Fruit fly (Drosophila melanogaster) whole organism, embryonic: ENCODE results near the gene CG7889.

Source experiments
- Antp ChIP-seq: fragments of 200-800 bp; sonication (Bioruptor generic); optimal IDR thresholded peaks from 3 replicates; lab custom pipeline; 2016; ENCODE audit warnings: missing biosample characterization, missing genetic modification characterization
- Atf6 ChIP-seq: fragments of 200-800 bp; sonication (Bioruptor generic); IDR thresholded peaks from 2 replicates; pipeline ENCODE4 v1.3.6; 2022; ENCODE audit warnings: missing biosample characterization, missing genetic modification characterization
- Bteb2 ChIP-seq: fragments of 200-800 bp; sonication (Bioruptor generic); optimal IDR thresholded peaks from 2 replicates; lab custom pipeline; 2016; ENCODE audit warnings: missing biosample characterization, missing genetic modification characterization
- CG11695 ChIP-seq: fragments of 200-800 bp; sonication (Bioruptor generic); IDR thresholded peaks from 3 replicates; pipeline ENCODE4 v1.3.6; 2022; ENCODE audit warnings: missing biosample characterization, missing genetic modification characterization
- CG13894 ChIP-seq: fragments of 200-800 bp; sonication (Bioruptor generic); optimal IDR thresholded peaks from 3 replicates; lab custom pipeline; 2018; ENCODE audit warnings: missing biosample characterization, mild to moderate bottlenecking, missing genetic modification characterization, moderate library complexity
- CG14710 ChIP-seq: fragments of 200-800 bp; sonication (Bioruptor generic); optimal IDR thresholded peaks from 3 replicates; lab custom pipeline; 2019; ENCODE audit warnings: missing biosample characterization, mild to moderate bottlenecking, missing genetic modification characterization, moderate library complexity
- CG15514 ChIP-seq: fragments of 200-800 bp; sonication (Bioruptor generic); optimal IDR thresholded peaks from 3 replicates; lab custom pipeline; 2017; ENCODE audit warnings: missing biosample characterization, missing genetic modification characterization, mild to moderate bottlenecking, moderate library complexity, missing genetic modification reagents
- CG17328 ChIP-seq: fragments of 200-800 bp; sonication (Bioruptor generic); IDR thresholded peaks from 2 replicates; pipeline ENCODE4 v1.3.6; 2022; ENCODE audit warnings: missing biosample characterization, missing genetic modification characterization
- CG18599 ChIP-seq: fragments of 200-800 bp; sonication (Bioruptor generic); optimal IDR thresholded peaks from 3 replicates; lab custom pipeline; 2017; ENCODE audit warnings: missing biosample characterization, missing genetic modification characterization, mild to moderate bottlenecking, moderate library complexity, missing genetic modification reagents
- CG2116 ChIP-seq: fragments of 200-800 bp; sonication (Bioruptor generic); optimal IDR thresholded peaks from 3 replicates; lab custom pipeline; 2018; ENCODE audit warnings: missing biosample characterization, mild to moderate bottlenecking, missing genetic modification characterization
- CG3163 ChIP-seq: fragments of 200-800 bp; sonication (Bioruptor generic); optimal IDR thresholded peaks from 3 replicates; lab custom pipeline; 2016; ENCODE audit warnings: missing biosample characterization, missing genetic modification characterization
- CG3407 ChIP-seq: fragments of 200-800 bp; sonication (Bioruptor generic); optimal IDR thresholded peaks from 2 replicates; lab custom pipeline; 2018; ENCODE audit warnings: missing biosample characterization, mild to moderate bottlenecking, missing genetic modification characterization
- CG4282 ChIP-seq: fragments of 200-800 bp; sonication (Bioruptor generic); optimal IDR thresholded peaks from 2 replicates; lab custom pipeline; 2016; ENCODE audit warnings: missing biosample characterization, missing genetic modification characterization
- CG4617 ChIP-seq: fragments of 200-800 bp; sonication (Bioruptor generic); optimal IDR thresholded peaks from 3 replicates; lab custom pipeline; 2016; ENCODE audit warnings: missing biosample characterization, missing genetic modification characterization, borderline replicate concordance
- CG5180 ChIP-seq: fragments of 200-800 bp; sonication (Bioruptor generic); optimal IDR thresholded peaks from 3 replicates; lab custom pipeline; 2017; ENCODE audit warnings: missing biosample characterization, missing genetic modification characterization, mild to moderate bottlenecking, moderate library complexity, missing genetic modification reagents
- CG5245 ChIP-seq: fragments of 200-800 bp; sonication (Bioruptor generic); optimal IDR thresholded peaks from 3 replicates; lab custom pipeline; 2016; ENCODE audit warnings: missing biosample characterization, missing genetic modification characterization
- CG6689 ChIP-seq: fragments of 200-800 bp; sonication (Bioruptor generic); IDR thresholded peaks from 2 replicates; pipeline ENCODE4 v1.3.6; 2022; ENCODE audit warnings: missing biosample characterization, missing genetic modification characterization
- CG7839 ChIP-seq: fragments of 200-800 bp; sonication (Bioruptor generic); optimal IDR thresholded peaks from 3 replicates; lab custom pipeline; 2018; ENCODE audit warnings: missing biosample characterization, mild to moderate bottlenecking, missing genetic modification characterization, moderate library complexity
- CG8089 ChIP-seq: fragments of 200-800 bp; sonication (Bioruptor generic); optimal IDR thresholded peaks from 3 replicates; lab custom pipeline; 2016; ENCODE audit warnings: missing biosample characterization, missing genetic modification characterization
- Drgx ChIP-seq: fragments of 200-800 bp; sonication (Bioruptor generic); IDR thresholded peaks from 2 replicates; pipeline ENCODE4 v1.3.6; 2022; ENCODE audit warnings: missing biosample characterization, missing genetic modification characterization
- Fer3 ChIP-seq: fragments of 200-800 bp; sonication (Bioruptor generic); optimal IDR thresholded peaks from 2 replicates; lab custom pipeline; 2018; ENCODE audit warnings: missing biosample characterization, mild to moderate bottlenecking, missing genetic modification characterization, moderate library complexity
- Hey ChIP-seq: fragments of 200-800 bp; sonication (Bioruptor generic); optimal IDR thresholded peaks from 3 replicates; lab custom pipeline; 2018; ENCODE audit warnings: missing biosample characterization, mild to moderate bottlenecking, missing genetic modification characterization
- Lim3 ChIP-seq: fragments of 200-800 bp; sonication (Bioruptor generic); IDR thresholded peaks from 2 replicates; pipeline ENCODE4 v1.3.6; 2022; ENCODE audit warnings: missing biosample characterization, missing genetic modification characterization
- Nf-YC ChIP-seq: fragments of 200-800 bp; optimal IDR thresholded peaks from 3 replicates; lab custom pipeline; 2019; ENCODE audit warnings: missing biosample characterization, mild to moderate bottlenecking, missing genetic modification characterization, moderate library complexity
- Oaz ChIP-seq: fragments of 200-800 bp; sonication (Bioruptor generic); IDR thresholded peaks from 2 replicates; pipeline ENCODE4 v1.3.6; 2022; ENCODE audit warnings: missing biosample characterization, missing genetic modification characterization
- Spps ChIP-seq: fragments of 200-800 bp; sonication (Bioruptor generic); optimal IDR thresholded peaks from 2 replicates; lab custom pipeline; 2018; ENCODE audit warnings: missing biosample characterization, mild to moderate bottlenecking, missing genetic modification characterization
- Sry-δ ChIP-seq: fragments of 200-800 bp; sonication (Bioruptor generic); optimal IDR thresholded peaks from 2 replicates; lab custom pipeline; 2016; ENCODE audit warnings: missing biosample characterization, missing genetic modification characterization
- TFAM ChIP-seq: fragments of 200-800 bp; sonication (Bioruptor generic); optimal IDR thresholded peaks from 2 replicates; lab custom pipeline; 2017; ENCODE audit warnings: missing biosample characterization, missing genetic modification characterization, inconsistent platforms
- aop ChIP-seq: fragments of 200-800 bp; sonication (Bioruptor generic); IDR thresholded peaks from 2 replicates; pipeline ENCODE4 v1.3.6; 2022; ENCODE audit warnings: missing biosample characterization, missing genetic modification characterization
- dmrt11E ChIP-seq: fragments of 200-800 bp; sonication (Bioruptor generic); optimal IDR thresholded peaks from 3 replicates; lab custom pipeline; 2018; ENCODE audit warnings: missing biosample characterization, mild to moderate bottlenecking, missing genetic modification characterization, moderate library complexity
- dmrt99B ChIP-seq: fragments of 200-800 bp; sonication (Bioruptor generic); optimal IDR thresholded peaks from 2 replicates; lab custom pipeline; 2018; ENCODE audit warnings: missing biosample characterization, mild to moderate bottlenecking, missing genetic modification characterization, moderate library complexity
- ems ChIP-seq: fragments of 200-800 bp; sonication (Bioruptor generic); optimal IDR thresholded peaks from 3 replicates; lab custom pipeline; 2016; ENCODE audit warnings: missing biosample characterization, missing genetic modification characterization
- ham ChIP-seq: fragments of 200-800 bp; sonication (Bioruptor generic); IDR thresholded peaks from 2 replicates; pipeline ENCODE4 v1.3.6; 2022; ENCODE audit warnings: missing biosample characterization, missing genetic modification characterization
- jumu ChIP-seq: fragments of 200-800 bp; sonication (Bioruptor generic); optimal IDR thresholded peaks from 3 replicates; lab custom pipeline; 2016; ENCODE audit warnings: missing biosample characterization, missing genetic modification characterization
- lilli ChIP-seq: fragments of 200-800 bp; sonication (Bioruptor generic); optimal IDR thresholded peaks from 3 replicates; lab custom pipeline; 2016; ENCODE audit warnings: missing biosample characterization, missing genetic modification characterization
- mirr ChIP-seq: fragments of 200-800 bp; sonication (Bioruptor generic); optimal IDR thresholded peaks from 3 replicates; lab custom pipeline; 2018; ENCODE audit warnings: missing biosample characterization, mild to moderate bottlenecking, missing genetic modification characterization
- pnt ChIP-seq: fragments of 200-800 bp; sonication (Bioruptor generic); optimal IDR thresholded peaks from 3 replicates; lab custom pipeline; 2016; ENCODE audit warnings: missing biosample characterization, missing genetic modification characterization
- rib ChIP-seq: fragments of 200-800 bp; sonication (Bioruptor generic); IDR thresholded peaks from 2 replicates; pipeline ENCODE4 v1.3.6; 2022; ENCODE audit warnings: missing biosample characterization, missing genetic modification characterization
- scrt ChIP-seq: fragments of 200-800 bp; sonication (Bioruptor generic); optimal IDR thresholded peaks from 2 replicates; lab custom pipeline; 2018; ENCODE audit warnings: missing biosample characterization, mild to moderate bottlenecking, missing genetic modification characterization, moderate library complexity
- sd ChIP-seq: fragments of 200-800 bp; sonication (Bioruptor generic); optimal IDR thresholded peaks from 3 replicates; lab custom pipeline; 2018; ENCODE audit warnings: missing biosample characterization, mild to moderate bottlenecking, missing genetic modification characterization, moderate library complexity
- sens-2 ChIP-seq: fragments of 200-800 bp; sonication (Bioruptor generic); IDR thresholded peaks from 2 replicates; pipeline ENCODE4 v1.3.6; 2022; ENCODE audit warnings: missing biosample characterization, missing genetic modification characterization
- slp2 ChIP-seq: fragments of 200-800 bp; sonication (Bioruptor generic); optimal IDR thresholded peaks from 2 replicates; lab custom pipeline; 2016; ENCODE audit warnings: missing biosample characterization, missing genetic modification characterization
- unpg ChIP-seq: fragments of 200-800 bp; sonication (Bioruptor generic); optimal IDR thresholded peaks from 3 replicates; lab custom pipeline; 2018; ENCODE audit warnings: missing biosample characterization, mild to moderate bottlenecking, missing genetic modification characterization, moderate library complexity
- zen2 ChIP-seq: fragments of 200-800 bp; sonication (Bioruptor generic); IDR thresholded peaks from 3 replicates; pipeline ENCODE4 v1.3.6; 2022; ENCODE audit warnings: missing biosample characterization, missing genetic modification characterization; ENCODE audit not compliant: partially characterized antibody

The CG7889 gene

DNA sequence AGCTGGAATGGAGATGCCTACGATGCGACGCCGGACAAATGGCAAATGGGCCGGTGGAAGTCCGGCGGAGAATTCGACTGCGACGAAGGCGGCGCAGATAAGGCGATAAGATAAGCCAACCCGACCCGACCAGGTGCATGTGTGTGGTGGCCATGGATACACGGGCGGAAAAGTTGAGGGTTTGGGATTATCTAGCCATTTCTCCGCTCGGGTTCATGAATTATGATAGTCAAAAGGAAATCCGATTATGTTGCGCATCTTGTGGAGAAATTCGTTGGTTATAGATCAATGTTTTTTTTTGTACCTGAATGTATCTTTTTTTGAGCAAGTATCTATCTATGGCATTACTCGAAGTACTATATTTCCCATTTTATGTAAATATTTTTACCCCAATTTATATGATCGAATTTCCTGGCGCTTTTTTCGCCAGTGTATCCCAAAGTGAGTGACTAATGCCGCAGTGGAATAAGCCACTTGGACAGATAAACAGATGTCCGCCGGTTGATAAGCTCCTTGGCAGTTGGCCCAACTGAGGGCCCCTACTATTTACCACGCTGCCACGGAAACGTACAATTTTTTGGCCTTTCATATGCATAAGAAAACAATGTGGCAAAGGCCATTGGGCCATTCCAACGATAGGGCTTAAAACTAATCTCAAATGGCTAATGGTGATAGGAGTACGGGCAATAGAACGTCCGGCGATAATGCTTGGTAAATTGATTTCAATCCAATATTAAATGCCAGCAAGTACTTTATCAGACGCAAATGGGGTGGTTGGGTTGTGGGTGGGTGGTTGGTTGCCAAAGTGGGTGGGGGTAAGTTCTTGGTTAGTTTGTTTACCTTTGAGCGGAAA is 4.0 kb downstream of the CG7889 start, which contains the start of gene CG7992 (continued):
- TF ChIP-seq aop (GFP tag; lab: Robert Waterston, UW): no peak
- no peak for TF ChIP-seq Lim3 (GFP tag; lab: Robert Waterston, UW)
- peak; percentile 15 for TF ChIP-seq Sry-δ (GFP tag; lab: Kevin White, UChicago)
- peak; percentile 45 for TF ChIP-seq Antp (GFP tag; lab: Kevin White, UChicago)
- TF ChIP-seq jumu: peak; percentile 37
- no peak for TF ChIP-seq sens-2 (GFP tag; lab: Robert Waterston, UW)
- TF ChIP-seq Bteb2 (GFP tag; lab: Kevin White, UChicago): peak; percentile 43
- TF ChIP-seq CG5245 (GFP tag; lab: Kevin White, UChicago): no peak
- no peak for TF ChIP-seq CG17328
- TF ChIP-seq CG11695: peak; percentile 57; the same call in 2 of the 3 replicates
- TF ChIP-seq CG3407: no peak
- TF ChIP-seq unpg: peak; percentile 48
- no peak for TF ChIP-seq ham (GFP tag; lab: Robert Waterston, UW)
- peak; percentile 51 for TF ChIP-seq CG5180 (GFP tag; lab: Kevin White, UChicago)
- peak; percentile 76 for TF ChIP-seq sd
- TF ChIP-seq dmrt99B (tag; lab: Kevin White, UChicago): peak; percentile 73
- peak; percentile 52 for TF ChIP-seq Fer3 (tag; lab: Kevin White, UChicago)
- TF ChIP-seq lilli (GFP tag; lab: Kevin White, UChicago): peak; percentile 77
- TF ChIP-seq mirr (GFP tag; lab: Kevin White, UChicago): peak; percentile 92
- TF ChIP-seq pnt (GFP tag; lab: Kevin White, UChicago): peak; percentile 46
- no peak for TF ChIP-seq zen2 (GFP tag; lab: Robert Waterston, UW)
- TF ChIP-seq CG3163 (GFP tag; lab: Kevin White, UChicago): peak; percentile 34
- peak; percentile 1 for TF ChIP-seq CG14710 (tag; lab: Kevin White, UChicago)
- no peak for TF ChIP-seq ems (GFP tag; lab: Kevin White, UChicago)
- peak; percentile 37 for TF ChIP-seq CG15514 (GFP tag; lab: Kevin White, UChicago)
- peak; percentile 49 for TF ChIP-seq scrt (GFP tag; lab: Kevin White, UChicago)
- TF ChIP-seq TFAM (GFP tag; lab: Kevin White, UChicago): no peak
- TF ChIP-seq CG18599 (GFP tag; lab: Kevin White, UChicago): peak; percentile 74
- TF ChIP-seq CG2116 (GFP tag; lab: Kevin White, UChicago): peak; percentile 13
- 0 out of 2 replicates have a peak, but pooled peaks have one; percentile 21 for TF ChIP-seq Oaz (GFP tag; lab: Robert Waterston, UW)
- no peak; the same call in 1 of the 2 replicates for TF ChIP-seq Atf6 (GFP tag; lab: Robert Waterston, UW)
- TF ChIP-seq CG6689 (GFP tag; lab: Robert Waterston, UW): peak; percentile 63
- no peak for TF ChIP-seq Hey (tag; lab: Kevin White, UChicago)
- no peak for TF ChIP-seq dmrt11E (tag; lab: Kevin White, UChicago)
- TF ChIP-seq CG7839 (tag; lab: Kevin White, UChicago): peak; percentile 75
- no peak for TF ChIP-seq CG4282 (GFP tag; lab: Kevin White, UChicago)
- TF ChIP-seq CG13894 (tag; lab: Kevin White, UChicago): peak; percentile 4
- TF ChIP-seq rib (GFP tag; lab: Robert Waterston, UW): no peak
- TF ChIP-seq CG4617 (GFP tag; lab: Kevin White, UChicago): no peak
- peak; percentile 9 for TF ChIP-seq Nf-YC (tag; lab: Kevin White, UChicago)
- peak; percentile 58 for TF ChIP-seq slp2 (GFP tag; lab: Kevin White, UChicago)
- peak; percentile 23; the same call in 1 of the 2 replicates for TF ChIP-seq Drgx (GFP tag; lab: Robert Waterston, UW)
- TF ChIP-seq Spps (tag; lab: Kevin White, UChicago): no peak
- peak; percentile 45 for TF ChIP-seq CG8089 (GFP tag; lab: Kevin White, UChicago)
